Fruit fly (Drosophila melanogaster) whole organism, pupa: ENCODE results near the gene CG1387.

Source experiments
- CG10348 ChIP-seq: fragments of 200-800 bp; sonication (Bioruptor generic); IDR thresholded peaks from 2 replicates; pipeline ENCODE4 v1.3.6; 2022; ENCODE audit warnings: missing biosample characterization, missing genetic modification characterization
- CG13204 ChIP-seq: fragments of 200-800 bp; sonication (Bioruptor generic); optimal IDR thresholded peaks from 2 replicates; lab custom pipeline; 2018; ENCODE audit warnings: missing biosample characterization, mild to moderate bottlenecking, missing genetic modification characterization, moderate library complexity
- CG14655 ChIP-seq: fragments of 200-800 bp; sonication (Bioruptor generic); optimal IDR thresholded peaks from 3 replicates; lab custom pipeline; 2017; ENCODE audit warnings: mild to moderate bottlenecking, missing biosample characterization, missing genetic modification reagents, missing genetic modification characterization
- CG15710 ChIP-seq: fragments of 200-800 bp; sonication (Bioruptor generic); optimal IDR thresholded peaks from 2 replicates; lab custom pipeline; 2018; ENCODE audit warnings: missing biosample characterization, mild to moderate bottlenecking, missing genetic modification characterization, moderate library complexity
- CG17806 ChIP-seq: fragments of 200-800 bp; sonication (Bioruptor generic); optimal IDR thresholded peaks from 2 replicates; lab custom pipeline; 2018; ENCODE audit warnings: missing biosample characterization, mild to moderate bottlenecking, missing genetic modification characterization, moderate library complexity
- CG32121 ChIP-seq: fragments of 200-800 bp; sonication (Bioruptor generic); IDR thresholded peaks from 2 replicates; pipeline ENCODE4 v1.3.6; 2022; ENCODE audit warnings: missing biosample characterization, missing genetic modification characterization
- CG8159 ChIP-seq: fragments of 200-800 bp; sonication (Bioruptor generic); optimal IDR thresholded peaks from 3 replicates; lab custom pipeline; 2018; ENCODE audit warnings: missing biosample characterization, mild to moderate bottlenecking, missing genetic modification characterization, moderate library complexity
- CG8301 ChIP-seq: fragments of 200-800 bp; sonication (Bioruptor generic); optimal IDR thresholded peaks from 2 replicates; lab custom pipeline; 2018; ENCODE audit warnings: missing biosample characterization, mild to moderate bottlenecking, missing genetic modification characterization
- D1 ChIP-seq: fragments of 200-800 bp; sonication (Bioruptor generic); optimal IDR thresholded peaks from 2 replicates; lab custom pipeline; 2018; ENCODE audit warnings: missing biosample characterization, mild to moderate bottlenecking, missing genetic modification characterization, moderate library complexity
- EcR ChIP-seq: fragments of 200-800 bp; sonication (Bioruptor generic); optimal IDR thresholded peaks from 3 replicates; lab custom pipeline; 2019; ENCODE audit warnings: missing biosample characterization, missing genetic modification characterization, mild to moderate bottlenecking, moderate library complexity, missing genetic modification reagents
- Snoo ChIP-seq: fragments of 200-800 bp; sonication (Bioruptor generic); optimal IDR thresholded peaks from 3 replicates; lab custom pipeline; 2017; ENCODE audit warnings: missing biosample characterization, mild to moderate bottlenecking, missing genetic modification characterization, inconsistent platforms

dm6 chrX:8366329-8366728 is 19.3 kb upstream of the CG1387 start:
- TF ChIP-seq CG15710 (tag; lab: Kevin White, UChicago), result no peak
- TF ChIP-seq Snoo, result no peak
- no peak for TF ChIP-seq CG17806 (tag; lab: Kevin White, UChicago)
- no peak for TF ChIP-seq CG10348 (GFP tag; lab: Robert Waterston, UW)
- TF ChIP-seq CG8301 (tag; lab: Kevin White, UChicago), result no peak
- no peak for TF ChIP-seq CG13204
- TF ChIP-seq CG14655 (GFP tag; lab: Kevin White, UChicago), result no peak
- TF ChIP-seq CG8159 (tag; lab: Kevin White, UChicago), result no peak
- no peak for TF ChIP-seq EcR (GFP tag; lab: Kevin White, UChicago)
- no peak for TF ChIP-seq D1 (tag; lab: Kevin White, UChicago)
- no peak for TF ChIP-seq CG32121 (GFP tag; lab: Robert Waterston, UW)
